Worm (Caenorhabditis elegans) whole organism, early embryonic: Measurements from ENCODE around the gene W08E12.4.

ENCODE experiments used
- F13C5.2 ChIP-seq: sonication (generic microtip); optimal IDR thresholded peaks from 2 replicates; lab custom pipeline; 2017; ENCODE audit warnings: mild to moderate bottlenecking, missing genetic modification characterization, inconsistent platforms, missing compliant biosample characterization
- aly-1 ChIP-seq: sonication (generic microtip); optimal IDR thresholded peaks from 2 replicates; lab custom pipeline; 2016; ENCODE audit warnings: missing genetic modification characterization, missing compliant biosample characterization
- ama-1 ChIP-seq: fragments of 150-350 bp; optimal IDR thresholded peaks from 2 replicates; lab custom pipeline; 2014
- ceh-13 ChIP-seq: fragments of 200-800 bp; sonication (Bioruptor generic); optimal IDR thresholded peaks from 2 replicates; lab custom pipeline; 2018; ENCODE audit warnings: mild to moderate bottlenecking, missing genetic modification characterization, missing compliant biosample characterization
- hnd-1 ChIP-seq: sonication (generic microtip); optimal IDR thresholded peaks from 2 replicates; lab custom pipeline; 2016; ENCODE audit warnings: missing genetic modification characterization, missing compliant biosample characterization
- sea-1 ChIP-seq: fragments of 200-800 bp; sonication (Bioruptor generic); conservative IDR thresholded peaks from 2 replicates; pipeline ENCODE4 v1.3.6; 2022; ENCODE audit warnings: missing genetic modification characterization, missing compliant biosample characterization
- tbx-11 ChIP-seq: fragments of 200-800 bp; sonication (Bioruptor generic); IDR thresholded peaks from 2 replicates; pipeline ENCODE4 v1.3.6; 2022; ENCODE audit warnings: missing genetic modification characterization, missing compliant biosample characterization

DNA sequence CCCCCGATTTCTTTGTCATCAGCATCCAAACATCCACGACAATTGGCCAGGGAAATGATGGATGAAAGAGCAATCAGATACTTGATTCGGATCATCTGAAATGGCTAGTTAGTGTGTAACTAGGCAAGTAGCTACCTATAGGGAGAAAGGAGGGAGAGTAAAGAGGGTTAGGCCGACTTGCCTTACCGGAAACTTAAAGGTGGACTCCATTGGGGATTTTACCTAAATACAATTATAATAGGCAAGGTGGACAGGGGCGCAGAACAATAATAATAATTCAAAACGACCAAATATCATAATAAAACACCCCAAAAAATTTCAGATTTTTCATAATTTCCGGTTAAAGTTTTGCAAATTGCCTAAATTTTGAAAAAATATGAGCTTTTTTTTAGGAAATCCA is 34.6 kb upstream of the W08E12.4 start, which contains the start of gene clec-173:
- TF ChIP-seq ama-1 (lab: Kevin White, UChicago) (no peak), aly-1 (tag; lab: Kevin White, UChicago) (no peak), ceh-13 (GFP tag; lab: Kevin White, UChicago) (no peak), tbx-11 (GFP tag; lab: Robert Waterston, UW) (no peak), sea-1 (no peak), hnd-1 (tag; lab: Kevin White, UChicago) (no peak), F13C5.2 (tag; lab: Kevin White, UChicago) (no peak)
